Worm (Caenorhabditis elegans) whole organism, L1 larva: ENCODE measurements around the gene ugt-56.

Experiments
- C04F5.9 ChIP-seq: sonication (generic microtip); optimal IDR thresholded peaks from 2 replicates; lab custom pipeline; 2016; ENCODE audit warnings: missing genetic modification characterization, missing compliant biosample characterization
- C16A3.4 ChIP-seq: fragments of 150-350 bp; optimal IDR thresholded peaks from 2 replicates; lab custom pipeline; 2014; ENCODE audit warnings: missing biosample characterization, missing genetic modification characterization
- C34B4.2 ChIP-seq: sonication (generic microtip); optimal IDR thresholded peaks from 2 replicates; lab custom pipeline; 2017; ENCODE audit warnings: mild to moderate bottlenecking, missing genetic modification characterization, missing compliant biosample characterization
- aly-2 ChIP-seq: fragments of 150-350 bp; optimal IDR thresholded peaks from 2 replicates; lab custom pipeline; 2014; ENCODE audit warnings: missing biosample characterization, missing genetic modification characterization
- blmp-1 ChIP-seq: fragments of 150-350 bp; optimal IDR thresholded peaks from 2 replicates; lab custom pipeline; 2014; ENCODE audit warnings: missing biosample characterization, missing genetic modification characterization
- ceh-8 ChIP-seq: fragments of 200-800 bp; sonication (Bioruptor generic); optimal IDR thresholded peaks from 2 replicates; lab custom pipeline; 2018; ENCODE audit warnings: mild to moderate bottlenecking, missing genetic modification characterization, moderate library complexity, missing compliant biosample characterization
- ceh-82 ChIP-seq, 3 experiments: fragments of 150-350 bp in 1 of 3; sonication (generic microtip) in 2 of 3; optimal IDR thresholded peaks; 2 replicates each; lab custom pipeline; 2014 to 2017; ENCODE audit warnings: missing biosample characterization in 3 of 3, missing genetic modification characterization in 3 of 3
- ceh-88 ChIP-seq: fragments of 200-800 bp; sonication (Bioruptor generic); IDR thresholded peaks from 2 replicates; pipeline ENCODE4 v1.3.6; 2022; ENCODE audit warnings: missing genetic modification characterization, missing compliant biosample characterization
- ceh-90 ChIP-seq: sonication (generic microtip); optimal IDR thresholded peaks from 2 replicates; lab custom pipeline; 2016; ENCODE audit warnings: missing genetic modification characterization, missing compliant biosample characterization
- dpl-1 ChIP-seq, 3 experiments: fragments of 150-350 bp in 2 of 3; sonication (generic microtip) in 1 of 3; optimal IDR thresholded peaks; 2 replicates each; lab custom pipeline; 2014 to 2017; ENCODE audit warnings: missing biosample characterization in 3 of 3, missing genetic modification characterization in 3 of 3, missing genetic modification reagents in 3 of 3
- dsc-1 ChIP-seq: sonication (generic microtip); optimal IDR thresholded peaks from 2 replicates; lab custom pipeline; 2016; ENCODE audit warnings: mild to moderate bottlenecking, missing genetic modification characterization, missing compliant biosample characterization
- efl-1 ChIP-seq, 4 experiments: fragments of 150-350 bp; optimal IDR thresholded peaks in 3 of 4; peaks in 1 of 4; 1 replicate in 1 of 4; 2 replicates in 3 of 4; lab custom pipeline; 2014; ENCODE audit warnings: missing biosample characterization in 2 of 4, missing genetic modification characterization in 2 of 4, missing genetic modification reagents in 2 of 4
- efl-3 ChIP-seq: fragments of 200-800 bp; sonication (Bioruptor generic); optimal IDR thresholded peaks from 2 replicates; lab custom pipeline; 2018; ENCODE audit warnings: mild to moderate bottlenecking, missing genetic modification characterization, missing compliant biosample characterization
- egl-27 ChIP-seq, 2 experiments: fragments of 150-350 bp in 1 of 2; sonication (generic microtip); optimal IDR thresholded peaks; 3 replicates each; lab custom pipeline; 2017 to 2018; ENCODE audit warnings: missing biosample characterization in 2 of 2, missing genetic modification characterization in 2 of 2, missing genetic modification reagents in 2 of 2
- elt-2 ChIP-seq: sonication (generic microtip); optimal IDR thresholded peaks from 2 replicates; lab custom pipeline; 2016; ENCODE audit warnings: missing genetic modification characterization, mild to moderate bottlenecking, inconsistent platforms, missing compliant biosample characterization, missing genetic modification reagents
- ets-5 ChIP-seq: fragments of 200-800 bp; sonication (Bioruptor generic); IDR thresholded peaks from 2 replicates; pipeline ENCODE4 v1.3.6; 2022; ENCODE audit warnings: missing genetic modification characterization, missing compliant biosample characterization
- fkh-8 ChIP-seq: sonication (generic microtip); optimal IDR thresholded peaks from 2 replicates; lab custom pipeline; 2016; ENCODE audit warnings: mild to moderate bottlenecking, missing genetic modification characterization, missing compliant biosample characterization
- fos-1 ChIP-seq: fragments of 150-350 bp; optimal IDR thresholded peaks from 2 replicates; lab custom pipeline; 2014; ENCODE audit warnings: missing biosample characterization, missing genetic modification characterization
- grh-1 ChIP-seq: fragments of 200-800 bp; sonication (Bioruptor generic); IDR thresholded peaks from 2 replicates; pipeline ENCODE4 v1.3.6; 2022; ENCODE audit warnings: missing genetic modification reagents, missing genetic modification characterization, missing compliant biosample characterization
- hlh-4 ChIP-seq: sonication (generic microtip); optimal IDR thresholded peaks from 2 replicates; lab custom pipeline; 2016; ENCODE audit warnings: mild to moderate bottlenecking, missing genetic modification characterization, missing compliant biosample characterization
- hpl-2 ChIP-seq: fragments of 150-350 bp; optimal IDR thresholded peaks from 2 replicates; lab custom pipeline; 2014; ENCODE audit warnings: missing biosample characterization, missing genetic modification reagents, missing genetic modification characterization
- isw-1 ChIP-seq: fragments of 200-800 bp; sonication (Bioruptor generic); IDR thresholded peaks from 2 replicates; pipeline ENCODE4 v1.3.6; 2022; ENCODE audit warnings: missing genetic modification characterization, missing compliant biosample characterization
- jun-1 ChIP-seq: fragments of 150-350 bp; optimal IDR thresholded peaks from 2 replicates; lab custom pipeline; 2014; ENCODE audit warnings: missing biosample characterization, missing genetic modification reagents, missing genetic modification characterization
- lin-14 ChIP-seq: fragments of 200-800 bp; sonication (Bioruptor generic); optimal IDR thresholded peaks from 2 replicates; lab custom pipeline; 2018; ENCODE audit warnings: mild to moderate bottlenecking, missing genetic modification characterization, moderate library complexity, missing compliant biosample characterization
- lin-35 ChIP-seq, 2 experiments: fragments of 150-350 bp; optimal IDR thresholded peaks; 2 replicates each; lab custom pipeline; 2014; ENCODE audit warnings: missing biosample characterization in 2 of 2, missing genetic modification characterization in 2 of 2, missing genetic modification reagents in 2 of 2
- lin-39 ChIP-seq: fragments of 150-350 bp; optimal IDR thresholded peaks from 2 replicates; lab custom pipeline; 2014; ENCODE audit warnings: missing biosample characterization, missing genetic modification reagents, missing genetic modification characterization
- mdl-1 ChIP-seq, 2 experiments: fragments of 150-350 bp; optimal IDR thresholded peaks; 2 replicates each; lab custom pipeline; 2014 to 2017; ENCODE audit warnings: missing biosample characterization in 2 of 2, missing genetic modification characterization in 2 of 2, inconsistent platforms in 1 of 2
- mep-1 ChIP-seq: fragments of 150-350 bp; optimal IDR thresholded peaks from 2 replicates; lab custom pipeline; 2014; ENCODE audit warnings: missing biosample characterization, missing genetic modification characterization
- nhr-11 ChIP-seq: fragments of 150-350 bp; optimal IDR thresholded peaks from 2 replicates; lab custom pipeline; 2014; ENCODE audit warnings: missing biosample characterization, missing genetic modification characterization
- nhr-12 ChIP-seq: sonication (generic microtip); optimal IDR thresholded peaks from 2 replicates; lab custom pipeline; 2017; ENCODE audit warnings: missing biosample characterization, missing genetic modification characterization
- nhr-237 ChIP-seq: fragments of 150-350 bp; optimal IDR thresholded peaks from 2 replicates; lab custom pipeline; 2014; ENCODE audit warnings: missing biosample characterization, missing genetic modification characterization
- nhr-76 ChIP-seq: sonication (generic microtip); optimal IDR thresholded peaks from 2 replicates; lab custom pipeline; 2017; ENCODE audit warnings: missing biosample characterization, missing genetic modification characterization
- nhr-77 ChIP-seq: fragments of 150-350 bp; optimal IDR thresholded peaks from 2 replicates; lab custom pipeline; 2014; ENCODE audit warnings: missing biosample characterization, missing genetic modification characterization
- nhr-84 ChIP-seq: sonication (generic microtip); optimal IDR thresholded peaks from 2 replicates; lab custom pipeline; 2017; ENCODE audit warnings: missing biosample characterization, missing genetic modification characterization
- nhr-90 ChIP-seq: sonication (generic microtip); optimal IDR thresholded peaks from 2 replicates; lab custom pipeline; 2016; ENCODE audit warnings: mild to moderate bottlenecking, missing genetic modification characterization, missing compliant biosample characterization; ENCODE audit not compliant: poor library complexity
- pqm-1 ChIP-seq: sonication (generic microtip); optimal IDR thresholded peaks from 3 replicates; lab custom pipeline; 2017; ENCODE audit warnings: missing biosample characterization, missing genetic modification characterization
- skn-1 ChIP-seq: fragments of 150-350 bp; optimal IDR thresholded peaks from 2 replicates; lab custom pipeline; 2014; ENCODE audit warnings: missing biosample characterization, missing genetic modification characterization
- snu-23 ChIP-seq: sonication (generic microtip); optimal IDR thresholded peaks from 2 replicates; lab custom pipeline; 2016; ENCODE audit warnings: missing genetic modification characterization, missing compliant biosample characterization
- sptf-1 ChIP-seq: fragments of 150-350 bp; optimal IDR thresholded peaks from 2 replicates; lab custom pipeline; 2014; ENCODE audit warnings: missing biosample characterization, missing genetic modification characterization
- sup-37 ChIP-seq: fragments of 200-800 bp; sonication (Bioruptor generic); optimal IDR thresholded peaks from 2 replicates; lab custom pipeline; 2018; ENCODE audit warnings: mild to moderate bottlenecking, missing genetic modification characterization, missing compliant biosample characterization
- swsn-7 ChIP-seq: sonication (generic microtip); optimal IDR thresholded peaks from 2 replicates; lab custom pipeline; 2016; ENCODE audit warnings: missing genetic modification characterization, missing compliant biosample characterization
- unc-130 ChIP-seq: fragments of 150-350 bp; optimal IDR thresholded peaks from 2 replicates; lab custom pipeline; 2017; ENCODE audit warnings: missing biosample characterization, missing genetic modification characterization, inconsistent platforms
- unc-62 ChIP-seq: fragments of 150-350 bp; optimal IDR thresholded peaks from 2 replicates; lab custom pipeline; 2014; ENCODE audit warnings: missing biosample characterization, missing genetic modification reagents, missing genetic modification characterization
- unc-98 ChIP-seq: fragments of 200-800 bp; sonication (Bioruptor generic); IDR thresholded peaks from 2 replicates; pipeline ENCODE4 v1.3.6; 2022; ENCODE audit warnings: missing genetic modification characterization, missing compliant biosample characterization
- zag-1 ChIP-seq: fragments of 150-350 bp; optimal IDR thresholded peaks from 2 replicates; lab custom pipeline; 2014; ENCODE audit warnings: missing biosample characterization, missing genetic modification characterization
- zip-4 ChIP-seq: fragments of 200-800 bp; sonication (Bioruptor generic); optimal IDR thresholded peaks from 2 replicates; lab custom pipeline; 2018; ENCODE audit warnings: mild to moderate bottlenecking, missing genetic modification characterization, moderate library complexity, missing compliant biosample characterization
- ztf-11 ChIP-seq, 2 experiments: sonication (generic microtip); optimal IDR thresholded peaks; 2 replicates each; lab custom pipeline; 2016 to 2017; ENCODE audit warnings: missing genetic modification characterization in 2 of 2, missing biosample characterization in 1 of 2, missing compliant biosample characterization in 1 of 2
- ztf-4 ChIP-seq: fragments of 150-350 bp; optimal IDR thresholded peaks from 2 replicates; lab custom pipeline; 2014; ENCODE audit warnings: missing biosample characterization, missing genetic modification characterization

The ugt-56 gene

DNA sequence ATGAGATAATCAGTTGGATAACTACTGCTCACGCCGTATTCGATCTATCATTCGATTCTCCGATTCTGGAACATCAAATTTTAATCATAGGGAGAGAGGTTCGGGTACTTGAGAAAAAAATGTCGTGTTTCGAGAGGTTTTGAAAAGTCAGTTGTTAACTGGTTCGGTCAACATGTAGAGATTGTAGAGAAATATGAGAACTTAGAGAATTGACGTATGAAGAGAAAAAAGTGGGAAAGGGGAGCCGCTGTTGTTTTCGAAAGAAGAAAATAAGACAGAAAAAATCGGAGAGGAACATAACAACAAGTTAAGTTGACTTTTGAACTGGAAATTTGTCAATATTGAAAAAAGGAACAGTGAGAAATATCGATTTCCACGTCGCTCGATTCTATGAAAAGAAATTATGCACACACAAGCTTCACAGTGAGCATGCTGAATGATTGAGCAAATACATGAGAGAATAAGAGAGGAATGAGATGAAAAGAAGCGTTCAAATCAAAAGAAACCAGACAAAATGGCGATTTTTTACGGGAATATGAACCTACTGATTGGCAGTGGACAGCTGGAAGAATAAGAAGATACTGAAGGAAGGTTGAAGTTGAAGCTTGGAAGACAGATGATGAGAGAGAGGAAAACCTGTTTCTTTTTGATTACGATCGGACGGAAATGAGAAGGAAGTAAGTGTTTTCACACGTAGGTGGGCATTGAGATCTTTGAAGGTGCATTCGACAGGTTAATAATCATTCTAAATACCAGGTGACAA, 13.6 kb upstream of the ugt-56 start, which contains the start of the genes T04H1.13, slfl-5 and rad-50 (continued):
- TF ChIP-seq dpl-1 (GFP tag; optimal IDR thresholded peaks at IDR 0.05; lab: Kevin White, UChicago): peak in 1 of 3 experiments; percentile 8
- no peak for TF ChIP-seq fkh-8
- TF ChIP-seq lin-14: peak; percentile 68
- no peak for TF ChIP-seq fos-1 (tag; lab: Kevin White, UChicago)
- no peak for TF ChIP-seq nhr-90 (tag; lab: Kevin White, UChicago)
- TF ChIP-seq nhr-11 (tag; lab: Kevin White, UChicago): no peak
- no peak for TF ChIP-seq dsc-1 (tag; lab: Kevin White, UChicago)
- no peak for TF ChIP-seq elt-2 (tag; lab: Kevin White, UChicago)
- no peak for TF ChIP-seq hpl-2 (GFP tag; lab: Kevin White, UChicago)

DNA sequence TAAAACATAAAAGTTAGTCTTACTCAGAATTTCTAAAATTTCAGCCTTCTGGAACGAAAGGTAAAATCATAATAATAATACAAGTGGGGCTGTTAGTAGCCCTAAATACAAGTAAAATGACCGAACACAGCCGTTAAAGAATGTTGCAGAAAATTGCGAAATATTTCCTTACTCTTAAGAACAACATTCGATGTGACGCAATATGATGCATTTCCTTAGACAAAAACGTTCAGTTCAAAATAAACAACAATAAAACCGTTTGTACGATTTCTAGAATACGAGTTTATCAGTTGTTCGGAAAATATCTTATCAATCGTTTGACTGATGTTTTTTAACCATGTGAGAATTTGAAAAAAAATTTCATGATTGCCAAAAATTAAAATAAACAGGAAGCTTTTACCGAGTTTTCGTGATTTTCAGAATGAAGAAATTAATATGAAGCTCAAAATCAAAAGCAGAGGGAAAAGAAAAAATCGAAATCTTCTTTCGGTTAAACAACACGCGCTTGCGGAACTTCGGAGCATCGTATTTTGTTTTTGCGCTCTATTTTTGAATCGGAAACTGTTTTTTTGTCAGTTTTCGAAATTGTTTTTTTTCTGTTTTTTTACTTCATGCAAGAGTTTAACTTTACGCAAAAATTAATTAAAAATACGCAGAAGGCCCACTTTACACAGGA, 12.9 kb upstream of the ugt-56 start:
- TF ChIP-seq elt-2 (tag; lab: Kevin White, UChicago) (no peak), egl-27 (tag; optimal IDR thresholded peaks at IDR 0.05; lab: Kevin White, UChicago) (no peak), ceh-8 (GFP tag; lab: Kevin White, UChicago) (no peak), aly-2 (tag; lab: Kevin White, UChicago) (no peak), skn-1 (peak; percentile 36), ztf-11 (tag; optimal IDR thresholded peaks at IDR 0.05; lab: Kevin White, UChicago) (no peak), nhr-77 (tag; lab: Kevin White, UChicago) (no peak), hpl-2 (GFP tag; lab: Kevin White, UChicago) (no peak), swsn-7 (no peak), dpl-1 (GFP tag; optimal IDR thresholded peaks at IDR 0.05; lab: Kevin White, UChicago) (peak; percentile 45 to 81 (median 74)), ceh-88 (GFP tag; lab: Robert Waterston, UW) (no peak), nhr-237 (tag; lab: Kevin White, UChicago) (no peak), ceh-82 (tag; optimal IDR thresholded peaks at IDR 0.05; lab: Kevin White, UChicago) (no peak), mep-1 (peak; percentile 25), C34B4.2 (no peak), blmp-1 (tag; lab: Kevin White, UChicago) (peak; percentile 36), ceh-90 (tag; lab: Kevin White, UChicago) (no peak), unc-130 (tag; lab: Kevin White, UChicago) (no peak), snu-23 (GFP tag; lab: Kevin White, UChicago) (peak; percentile 37), zag-1 (tag; lab: Kevin White, UChicago) (no peak), jun-1 (tag; lab: Kevin White, UChicago) (no peak), nhr-90 (tag; lab: Kevin White, UChicago) (no peak), zip-4 (no peak), nhr-84 (tag; lab: Kevin White, UChicago) (no peak), ets-5 (GFP tag; lab: Robert Waterston, UW) (no peak), C04F5.9 (tag; lab: Kevin White, UChicago) (no peak), lin-14 (no peak), mdl-1 (tag; optimal IDR thresholded peaks at IDR 0.05; lab: Kevin White, UChicago) (no peak), ztf-4 (no peak), efl-3 (GFP tag; lab: Kevin White, UChicago) (no peak), lin-35 (GFP tag; optimal IDR thresholded peaks at IDR 0.05; lab: Kevin White, UChicago) (peak; percentile 55 to 86), unc-62 (GFP tag; lab: Kevin White, UChicago) (no peak), C16A3.4 (no peak), grh-1 (GFP tag; lab: Robert Waterston, UW) (no peak), pqm-1 (tag; lab: Kevin White, UChicago) (no peak), lin-39 (tag; lab: Kevin White, UChicago) (no peak), nhr-76 (no peak), efl-1 (optimal IDR thresholded peaks at IDR 0.05; lab: Kevin White, UChicago) (peak; percentile 19 to 75), efl-1 (GFP tag; optimal IDR thresholded peaks at IDR 0.05 in 1 of 2; lab: Kevin White, UChicago) (peak; percentile 82 to 98), nhr-12 (no peak), isw-1 (GFP tag; lab: Robert Waterston, UW) (no peak), sptf-1 (tag; lab: Kevin White, UChicago) (no peak), hlh-4 (tag; lab: Kevin White, UChicago) (no peak), unc-98 (GFP tag; lab: Robert Waterston, UW) (no peak), sup-37 (GFP tag; lab: Kevin White, UChicago) (no peak)
